Worm (Caenorhabditis elegans) whole organism, L4/young adult: ENCODE results near the gene mdt-10.

Experiments
- W03F9.2 ChIP-seq: fragments of 150-350 bp; optimal IDR thresholded peaks from 2 replicates; lab custom pipeline; 2014; ENCODE audit warnings: missing biosample characterization, missing genetic modification characterization
- dao-5 ChIP-seq: sonication (generic microtip); optimal IDR thresholded peaks from 2 replicates; lab custom pipeline; 2016; ENCODE audit warnings: missing genotype, missing genetic modification characterization, moderate library complexity, missing compliant biosample characterization
- him-1 ChIP-seq: sonication (generic microtip); optimal IDR thresholded peaks from 2 replicates; lab custom pipeline; 2016; ENCODE audit warnings: missing genotype, missing genetic modification reagents, missing genetic modification characterization, missing compliant biosample characterization

mdt-10 gene

DNA sequence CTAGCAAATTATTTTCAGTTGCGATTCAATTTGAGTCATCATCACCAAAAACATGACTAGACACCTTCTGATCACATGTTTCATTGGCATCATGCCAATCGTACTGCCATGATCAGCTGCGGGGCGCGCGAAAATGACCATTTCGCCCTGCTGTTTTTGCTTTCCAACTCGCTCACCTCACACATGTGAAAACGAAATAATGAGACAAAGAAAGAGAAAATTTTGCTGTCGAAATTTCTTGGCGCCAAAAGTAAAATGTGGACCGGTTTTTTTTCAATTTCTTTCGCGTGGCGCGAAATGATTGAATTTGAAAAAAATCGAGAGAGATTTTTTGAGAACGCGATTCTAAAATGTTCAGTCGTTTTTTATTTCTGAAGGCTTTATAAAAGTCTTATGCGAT lies 48.0 kb downstream of the mdt-10 start:
- TF ChIP-seq W03F9.2, result no peak
- TF ChIP-seq him-1, result no peak
- TF ChIP-seq dao-5, result no peak

DNA sequence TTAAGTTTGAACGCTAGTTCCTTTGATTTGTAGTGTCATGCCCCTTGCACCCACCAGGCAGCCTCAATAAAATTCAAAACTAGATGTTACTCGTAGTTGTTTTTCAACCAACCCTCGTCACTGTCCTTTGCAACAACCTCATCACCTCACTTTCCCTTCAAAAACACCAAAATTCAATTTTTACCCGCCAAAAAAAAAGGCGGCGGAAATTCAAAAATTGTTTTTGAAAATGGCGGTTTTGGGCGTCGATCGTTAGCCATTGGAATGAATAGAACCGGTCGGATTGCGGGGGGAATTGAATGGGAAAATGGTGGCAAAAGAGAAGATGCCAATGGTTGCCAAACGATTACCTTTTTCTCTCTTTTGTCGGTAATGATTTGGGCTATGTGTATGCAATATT lies 48.8 kb downstream of the mdt-10 start:
- TF ChIP-seq him-1 (no peak), dao-5 (no peak), W03F9.2 (no peak)
